Worm (Caenorhabditis elegans): ENCODE data around the gene ltah-1.2.

DNA sequence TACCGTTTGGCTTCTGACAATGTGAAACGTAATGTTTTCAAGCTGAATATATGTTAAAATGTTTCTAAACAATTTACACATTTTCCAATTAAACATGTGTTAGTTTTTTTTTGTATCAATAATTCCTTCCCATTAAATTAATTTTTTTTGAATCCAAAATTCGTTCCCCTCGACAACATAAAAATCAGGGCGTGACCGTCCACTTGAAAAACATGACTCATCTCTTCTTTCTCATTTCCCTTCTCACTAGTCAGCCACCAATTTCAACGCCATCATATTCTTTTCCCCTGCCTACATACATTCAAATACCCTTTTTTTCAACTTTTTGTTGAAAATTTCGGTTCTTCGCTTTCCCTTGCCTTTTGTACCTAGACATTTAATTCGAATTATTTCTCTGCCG is 19.6 kb upstream of the ltah-1.2 start:
- TF ChIP-seq tbx-37 (GFP tag; conservative IDR thresholded peaks at IDR 0.05) (no peak), ceh-13 (GFP tag; optimal IDR thresholded peaks at IDR 0.05) (no peak), ets-7 (tag; optimal IDR thresholded peaks at IDR 0.05) (no peak), ama-1 (optimal IDR thresholded peaks at IDR 0.05) (no peak)
